Worm (Caenorhabditis elegans): ENCODE results near the gene fbxb-118.

- TF ChIP-seq zag-1 (tag; optimal IDR thresholded peaks at IDR 0.05), result no peak
- no peak for TF ChIP-seq snpc-4 (tag; optimal IDR thresholded peaks at IDR 0.05)
- TF ChIP-seq nhr-11 (tag; optimal IDR thresholded peaks at IDR 0.05), result no peak
Measured at ce11 chrII:4074710-4075109, 10.8 kb upstream of the fbxb-118 start.
